Worm (Caenorhabditis elegans): Measurements from ENCODE around the gene ncr-1.

Gene ncr-1

DNA sequence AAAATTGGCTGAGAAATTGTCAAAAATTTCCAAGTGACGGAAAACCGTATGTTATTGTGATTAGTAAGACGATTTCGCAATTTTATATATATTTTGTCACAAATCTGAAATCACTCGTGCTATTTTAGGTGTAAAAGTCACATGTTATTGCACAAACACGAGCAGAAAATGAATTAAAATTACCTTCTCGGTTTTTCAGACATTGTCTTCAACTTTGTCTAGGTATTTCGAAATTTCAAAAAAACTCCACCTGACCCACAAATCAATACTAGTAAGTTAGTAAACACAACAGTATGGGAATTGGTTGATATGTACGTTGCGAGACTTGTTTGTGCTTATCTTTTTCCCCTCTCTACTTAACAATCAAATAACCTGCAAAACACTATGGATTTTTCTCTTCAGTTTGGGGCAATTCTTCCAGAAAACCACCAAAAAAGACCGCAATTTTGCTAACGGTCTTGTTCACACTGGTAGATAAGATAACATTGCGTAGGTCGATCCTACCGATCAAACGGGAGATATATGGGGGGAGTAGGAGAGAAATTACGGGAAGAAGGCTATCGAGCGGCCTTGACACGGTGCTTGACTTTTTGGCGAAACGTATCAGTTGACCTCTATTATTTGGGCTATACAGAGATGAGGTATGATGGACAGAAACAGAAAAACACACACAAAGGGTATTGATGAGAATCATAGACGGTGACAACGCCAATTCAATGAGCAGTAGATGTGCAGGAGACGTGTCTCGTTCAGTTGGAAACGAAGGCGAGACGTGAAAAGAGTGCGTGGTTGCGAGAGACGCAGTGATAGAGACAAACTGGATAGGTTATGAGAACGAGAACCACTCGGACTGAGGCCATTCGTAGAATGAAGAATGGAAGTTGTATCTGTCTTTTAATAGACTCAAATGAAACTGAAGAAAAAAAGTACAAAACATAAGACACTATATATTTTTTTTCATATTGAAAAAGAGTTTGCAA lies 33.5 kb upstream of the ncr-1 start, which contains the start of gene C07A12.7 (continued):
- TF ChIP-seq ztf-11 (tag; optimal IDR thresholded peaks at IDR 0.05) (no peak), pag-3 (tag; optimal IDR thresholded peaks at IDR 0.05; ENCODE audit: borderline replicate concordance, insufficient read depth) (no peak), jun-1 (tag; optimal IDR thresholded peaks at IDR 0.05) (no peak), nhr-20 (tag; optimal IDR thresholded peaks at IDR 0.05) (peak; percentile 28), ets-5 (GFP tag; IDR thresholded peaks at IDR 0.05) (no peak), fkh-4 (tag; optimal IDR thresholded peaks at IDR 0.05; ENCODE audit: borderline replicate concordance) (no peak), lin-39 (tag; optimal IDR thresholded peaks at IDR 0.05) (no peak), nhr-237 (tag; optimal IDR thresholded peaks at IDR 0.05) (no peak), nhr-47 (tag; optimal IDR thresholded peaks at IDR 0.05) (peak; percentile 43), unc-30 (tag; optimal IDR thresholded peaks at IDR 0.05) (no peak), lin-15B (tag; optimal IDR thresholded peaks at IDR 0.05) (no peak), snpc-4 (tag; optimal IDR thresholded peaks at IDR 0.05) (no peak), Y116A8C.19 (tag; optimal IDR thresholded peaks at IDR 0.05; ENCODE audit: borderline replicate concordance) (no peak), nhr-71 (tag; optimal IDR thresholded peaks at IDR 0.05) (peak; percentile 44), sox-4 (tag; optimal IDR thresholded peaks at IDR 0.05) (no peak), mdl-1 (tag; optimal IDR thresholded peaks at IDR 0.05) (peak in 1 of 2 experiments; percentile 19), vab-15 (tag; optimal IDR thresholded peaks at IDR 0.05) (no peak), dpl-1 (GFP tag; optimal IDR thresholded peaks at IDR 0.05) (no peak), skn-1 (tag; optimal IDR thresholded peaks at IDR 0.05) (peak; percentile 54), pqm-1 (tag; optimal IDR thresholded peaks at IDR 0.05) (no peak), elt-2 (tag; optimal IDR thresholded peaks at IDR 0.05) (no peak), efl-3 (GFP tag; optimal IDR thresholded peaks at IDR 0.05) (no peak), fkh-8 (tag; optimal IDR thresholded peaks at IDR 0.05) (peak; percentile 19), nhr-12 (tag; optimal IDR thresholded peaks at IDR 0.05) (no peak), nhr-84 (tag; optimal IDR thresholded peaks at IDR 0.05) (no peak), unc-98 (GFP tag; IDR thresholded peaks at IDR 0.05) (no peak), snu-23 (GFP tag; optimal IDR thresholded peaks at IDR 0.05) (peak; percentile 38), mep-1 (tag; optimal IDR thresholded peaks at IDR 0.05) (peak; percentile 26), ama-1 (optimal IDR thresholded peaks at IDR 0.05) (no peak), blmp-1 (tag; optimal IDR thresholded peaks at IDR 0.05) (peak; percentile 83), grh-1 (GFP tag; IDR thresholded peaks at IDR 0.05) (no peak), aha-1 (tag; optimal IDR thresholded peaks at IDR 0.05) (no peak), unc-130 (tag; optimal IDR thresholded peaks at IDR 0.05) (no peak), nhr-77 (tag; optimal IDR thresholded peaks at IDR 0.05) (no peak), mab-9 (GFP tag; IDR thresholded peaks at IDR 0.05) (no peak), fkh-10 (GFP tag; optimal IDR thresholded peaks at IDR 0.05) (no peak), nhr-90 (tag; optimal IDR thresholded peaks at IDR 0.05; ENCODE audit: poor library complexity) (peak; percentile 30)

DNA sequence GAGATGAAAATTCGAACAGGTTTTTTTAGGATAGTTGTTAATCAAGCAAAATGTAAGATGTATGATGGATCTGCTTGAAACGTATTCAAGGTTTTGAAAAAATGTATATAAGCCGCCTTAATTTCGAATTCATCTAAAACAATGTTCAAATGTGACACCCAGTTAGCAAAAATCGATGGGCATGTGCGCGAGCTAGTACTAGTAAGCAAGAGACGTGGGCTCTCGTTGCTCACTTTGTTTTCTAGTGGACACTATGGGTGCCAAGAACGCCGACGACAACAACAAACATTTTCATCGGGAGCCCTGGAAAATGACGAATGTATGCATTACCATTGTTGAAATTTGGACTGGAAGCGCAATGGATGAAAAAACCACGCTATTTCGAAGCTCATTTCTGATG lies 32.5 kb upstream of the ncr-1 start:
- TF ChIP-seq pqm-1 (tag; optimal IDR thresholded peaks at IDR 0.05) (no peak), lin-14 (GFP tag; optimal IDR thresholded peaks at IDR 0.05) (peak; percentile 29), lin-13 (GFP tag; optimal IDR thresholded peaks at IDR 0.05) (no peak), elt-3 (tag; optimal IDR thresholded peaks at IDR 0.05) (peak in 1 of 6 experiments; percentile 15), C34B4.2 (tag; optimal IDR thresholded peaks at IDR 0.05) (no peak)
